Worm (Caenorhabditis elegans) whole organism, L4/young adult: ENCODE results near the gene R144.11.

Source experiments
- W03F9.2 ChIP-seq: fragments of 150-350 bp; optimal IDR thresholded peaks from 2 replicates; lab custom pipeline; 2014; ENCODE audit warnings: missing biosample characterization, missing genetic modification characterization
- dao-5 ChIP-seq: sonication (generic microtip); optimal IDR thresholded peaks from 2 replicates; lab custom pipeline; 2016; ENCODE audit warnings: missing genotype, missing genetic modification characterization, moderate library complexity, missing compliant biosample characterization
- him-1 ChIP-seq: sonication (generic microtip); optimal IDR thresholded peaks from 2 replicates; lab custom pipeline; 2016; ENCODE audit warnings: missing genotype, missing genetic modification reagents, missing genetic modification characterization, missing compliant biosample characterization

Gene R144.11

ce11 chrIII:4960204-4960603 is 48.4 kb downstream of the R144.11 start, which contains the start of gene C27F2.4:
TSS of gene C27F2.4 (minus strand) at chrIII:4960304.
- no peak for TF ChIP-seq dao-5 (tag; lab: Kevin White, UChicago)
- no peak for TF ChIP-seq him-1
- no peak for TF ChIP-seq W03F9.2 (tag; lab: Kevin White, UChicago)
